Fruit fly (Drosophila melanogaster) whole organism, embryonic: Measurements from ENCODE around the gene Kat60.

Experiments used
- Atf6 ChIP-seq: fragments of 200-800 bp; sonication (Bioruptor generic); IDR thresholded peaks from 2 replicates; pipeline ENCODE4 v1.3.6; 2022; ENCODE audit warnings: missing biosample characterization, missing genetic modification characterization
- CG12104 ChIP-seq: fragments of 200-800 bp; sonication (Bioruptor generic); optimal IDR thresholded peaks from 3 replicates; lab custom pipeline; 2016; ENCODE audit warnings: missing biosample characterization, missing genetic modification characterization
- CG12155 ChIP-seq: fragments of 200-800 bp; sonication (Bioruptor generic); optimal IDR thresholded peaks from 3 replicates; lab custom pipeline; 2016; ENCODE audit warnings: missing biosample characterization, missing genetic modification characterization
- CG12769 ChIP-seq: fragments of 200-800 bp; sonication (Bioruptor generic); optimal IDR thresholded peaks from 2 replicates; lab custom pipeline; 2019; ENCODE audit warnings: missing biosample characterization, mild to moderate bottlenecking, missing genetic modification characterization, moderate library complexity
- CG13424 ChIP-seq: fragments of 200-800 bp; sonication (Bioruptor generic); optimal IDR thresholded peaks from 2 replicates; lab custom pipeline; 2019; ENCODE audit warnings: missing biosample characterization, mild to moderate bottlenecking, missing genetic modification characterization, moderate library complexity
- CG14050 ChIP-seq: fragments of 200-800 bp; sonication (Bioruptor generic); IDR thresholded peaks from 3 replicates; pipeline ENCODE4 v1.3.6; 2022; ENCODE audit warnings: missing biosample characterization, missing genetic modification characterization
- CG14965 ChIP-seq: fragments of 200-800 bp; sonication (Bioruptor generic); optimal IDR thresholded peaks from 2 replicates; lab custom pipeline; 2016; ENCODE audit warnings: missing biosample characterization, missing genetic modification characterization, borderline replicate concordance
- CG15479 ChIP-seq: fragments of 200-800 bp; sonication (Bioruptor generic); optimal IDR thresholded peaks from 3 replicates; lab custom pipeline; 2019; ENCODE audit warnings: missing biosample characterization, mild to moderate bottlenecking, missing genetic modification characterization, moderate library complexity
- CG1602 ChIP-seq: fragments of 200-800 bp; sonication (Bioruptor generic); optimal IDR thresholded peaks from 3 replicates; lab custom pipeline; 2016; ENCODE audit warnings: missing biosample characterization, missing genetic modification characterization
- CG17829 ChIP-seq: fragments of 200-800 bp; optimal IDR thresholded peaks from 2 replicates; lab custom pipeline; 2019; ENCODE audit warnings: missing biosample characterization, mild to moderate bottlenecking, missing genetic modification characterization, moderate library complexity
- CG18764 ChIP-seq: fragments of 200-800 bp; sonication (Bioruptor generic); optimal IDR thresholded peaks from 3 replicates; lab custom pipeline; 2016; ENCODE audit warnings: missing biosample characterization, missing genetic modification characterization
- CG3163 ChIP-seq: fragments of 200-800 bp; sonication (Bioruptor generic); optimal IDR thresholded peaks from 3 replicates; lab custom pipeline; 2016; ENCODE audit warnings: missing biosample characterization, missing genetic modification characterization
- CG32532 ChIP-seq: fragments of 200-800 bp; sonication (Bioruptor generic); IDR thresholded peaks from 2 replicates; pipeline ENCODE4 v1.3.6; 2022; ENCODE audit warnings: missing biosample characterization, missing genetic modification characterization
- CG33557 ChIP-seq: fragments of 200-800 bp; sonication (Bioruptor generic); optimal IDR thresholded peaks from 2 replicates; lab custom pipeline; 2019; ENCODE audit warnings: missing biosample characterization, mild to moderate bottlenecking, missing genetic modification characterization, moderate library complexity
- CG3838 ChIP-seq: fragments of 200-800 bp; sonication (Bioruptor generic); optimal IDR thresholded peaks from 3 replicates; lab custom pipeline; 2016; ENCODE audit warnings: missing biosample characterization, missing genetic modification characterization
- CG42726 ChIP-seq: fragments of 200-800 bp; sonication (Bioruptor generic); IDR thresholded peaks from 2 replicates; pipeline ENCODE4 v1.3.6; 2022; ENCODE audit warnings: missing biosample characterization, missing genetic modification characterization; ENCODE audit not compliant: partially characterized antibody
- CG4854 ChIP-seq: fragments of 200-800 bp; sonication (Bioruptor generic); optimal IDR thresholded peaks from 2 replicates; lab custom pipeline; 2016; ENCODE audit warnings: missing biosample characterization, missing genetic modification characterization, inconsistent platforms
- CG6689 ChIP-seq: fragments of 200-800 bp; sonication (Bioruptor generic); IDR thresholded peaks from 2 replicates; pipeline ENCODE4 v1.3.6; 2022; ENCODE audit warnings: missing biosample characterization, missing genetic modification characterization
- CG9437 ChIP-seq: fragments of 200-800 bp; sonication (Bioruptor generic); optimal IDR thresholded peaks from 2 replicates; lab custom pipeline; 2018; ENCODE audit warnings: missing biosample characterization, mild to moderate bottlenecking, missing genetic modification characterization
- CG9609 ChIP-seq: fragments of 200-800 bp; sonication (Bioruptor generic); optimal IDR thresholded peaks from 3 replicates; lab custom pipeline; 2016; ENCODE audit warnings: missing biosample characterization, missing genetic modification characterization
- CkIIα-i1 ChIP-seq: fragments of 200-800 bp; sonication (Bioruptor generic); IDR thresholded peaks from 2 replicates; pipeline ENCODE4 v1.3.6; 2022; ENCODE audit warnings: missing biosample characterization, missing genetic modification characterization
- D ChIP-seq, 2 experiments: fragments of 200-800 bp in 1 of 2; fragments of >200 bp in 1 of 2; sonication (Bioruptor generic) in 1 of 2; optimal IDR thresholded peaks; 2 replicates in 1 of 2; 3 replicates in 1 of 2; lab custom pipeline; 2017; ENCODE audit warnings: mild to moderate bottlenecking in 1 of 2, missing biosample characterization in 1 of 2, missing genetic modification characterization in 1 of 2, missing genetic modification reagents in 1 of 2
- Dref ChIP-seq: fragments of 200-800 bp; sonication (Bioruptor generic); IDR thresholded peaks from 2 replicates; pipeline ENCODE4 v1.3.6; 2022; ENCODE audit warnings: missing biosample characterization, missing genetic modification characterization
- Lhr ChIP-seq: fragments of 200-800 bp; sonication (Bioruptor generic); optimal IDR thresholded peaks from 3 replicates; lab custom pipeline; 2017; ENCODE audit warnings: mild to moderate bottlenecking, missing biosample characterization, missing genetic modification reagents, missing genetic modification characterization
- NfI ChIP-seq: fragments of 200-800 bp; sonication (Bioruptor generic); optimal IDR thresholded peaks from 3 replicates; lab custom pipeline; 2018; ENCODE audit warnings: missing biosample characterization, mild to moderate bottlenecking, missing genetic modification characterization, moderate library complexity
- Opbp ChIP-seq: fragments of 200-800 bp; sonication (Bioruptor generic); IDR thresholded peaks from 3 replicates; pipeline ENCODE4 v1.3.6; 2022; ENCODE audit warnings: missing biosample characterization, missing genetic modification characterization; ENCODE audit not compliant: partially characterized antibody
- Side ChIP-seq: fragments of 200-800 bp; sonication (Bioruptor generic); optimal IDR thresholded peaks from 2 replicates; lab custom pipeline; 2016; ENCODE audit warnings: missing biosample characterization, missing genetic modification characterization
- bab2 ChIP-seq: fragments of 200-800 bp; sonication (Bioruptor generic); optimal IDR thresholded peaks from 2 replicates; lab custom pipeline; 2016; ENCODE audit warnings: missing biosample characterization, missing genetic modification characterization
- bigmax ChIP-seq: fragments of 200-800 bp; sonication (Bioruptor generic); optimal IDR thresholded peaks from 2 replicates; lab custom pipeline; 2018; ENCODE audit warnings: missing biosample characterization, mild to moderate bottlenecking, missing genetic modification characterization
- cas ChIP-seq: fragments of 200-800 bp; sonication (Bioruptor generic); IDR thresholded peaks from 2 replicates; pipeline ENCODE4 v1.3.6; 2022; ENCODE audit warnings: missing biosample characterization, missing genetic modification characterization
- cwo ChIP-seq: fragments of 200-800 bp; sonication (Bioruptor generic); optimal IDR thresholded peaks from 3 replicates; lab custom pipeline; 2017; ENCODE audit warnings: missing biosample characterization, missing genetic modification characterization, mild to moderate bottlenecking, moderate library complexity, missing genetic modification reagents
- en ChIP-seq: fragments of 200-800 bp; sonication (Bioruptor generic); optimal IDR thresholded peaks from 2 replicates; lab custom pipeline; 2016; ENCODE audit warnings: missing biosample characterization, missing genetic modification characterization
- inv ChIP-seq: fragments of 200-800 bp; sonication (Bioruptor generic); IDR thresholded peaks from 2 replicates; pipeline ENCODE4 v1.3.6; 2022; ENCODE audit warnings: missing biosample characterization, missing genetic modification characterization; ENCODE audit not compliant: partially characterized antibody
- kay ChIP-seq: fragments of 200-800 bp; sonication (Bioruptor generic); optimal IDR thresholded peaks from 2 replicates; lab custom pipeline; 2016; ENCODE audit warnings: missing biosample characterization, missing genetic modification characterization
- lab ChIP-seq: fragments of 200-800 bp; sonication (Bioruptor generic); optimal IDR thresholded peaks from 3 replicates; lab custom pipeline; 2017; ENCODE audit warnings: missing biosample characterization, missing genetic modification characterization, mild to moderate bottlenecking, moderate library complexity, missing genetic modification reagents
- lbe ChIP-seq: fragments of 200-800 bp; sonication (Bioruptor generic); optimal IDR thresholded peaks from 2 replicates; lab custom pipeline; 2016; ENCODE audit warnings: missing biosample characterization, mild to moderate bottlenecking, missing genetic modification characterization
- pan ChIP-seq, 4 experiments: fragments of >200 bp in 3 of 4; fragments of 200-800 bp in 1 of 4; sonication (Bioruptor generic) in 1 of 4; optimal IDR thresholded peaks in 3 of 4; IDR thresholded peaks in 1 of 4; 2 replicates each; pipeline versions ENCODE4 v1.3.6 to Lab custom; 2017 to 2022; ENCODE audit warnings: missing biosample characterization in 2 of 4, missing genetic modification characterization in 2 of 4, mixed read lengths in 1 of 4
- pfk ChIP-seq: fragments of 200-800 bp; sonication (Bioruptor generic); optimal IDR thresholded peaks from 2 replicates; lab custom pipeline; 2018; ENCODE audit warnings: missing biosample characterization, mild to moderate bottlenecking, missing genetic modification characterization, moderate library complexity
- prd ChIP-seq, 3 experiments: fragments of >200 bp in 2 of 3; fragments of 200-800 bp in 1 of 3; sonication (Bioruptor generic) in 1 of 3; optimal IDR thresholded peaks in 2 of 3; IDR thresholded peaks in 1 of 3; 2 replicates in 2 of 3; 3 replicates in 1 of 3; pipeline versions ENCODE4 v1.3.6 to Lab custom; 2017 to 2022; ENCODE audit warnings: missing biosample characterization in 1 of 3, missing genetic modification characterization in 1 of 3
- ranshi ChIP-seq: fragments of 200-800 bp; sonication (Bioruptor generic); IDR thresholded peaks from 2 replicates; pipeline ENCODE4 v1.3.6; 2022; ENCODE audit warnings: missing biosample characterization, missing genetic modification characterization
- row ChIP-seq: fragments of 200-800 bp; sonication (Bioruptor generic); IDR thresholded peaks from 3 replicates; pipeline ENCODE4 v1.3.6; 2022; ENCODE audit warnings: missing biosample characterization, missing genetic modification characterization
- scrt ChIP-seq: fragments of 200-800 bp; sonication (Bioruptor generic); optimal IDR thresholded peaks from 2 replicates; lab custom pipeline; 2018; ENCODE audit warnings: missing biosample characterization, mild to moderate bottlenecking, missing genetic modification characterization, moderate library complexity
- trem ChIP-seq: fragments of 200-800 bp; optimal IDR thresholded peaks from 3 replicates; lab custom pipeline; 2019; ENCODE audit warnings: missing biosample characterization, mild to moderate bottlenecking, missing genetic modification characterization, moderate library complexity
- vnd ChIP-seq: fragments of 200-800 bp; sonication (Bioruptor generic); IDR thresholded peaks from 3 replicates; pipeline ENCODE4 v1.3.6; 2022; ENCODE audit warnings: missing biosample characterization, missing genetic modification characterization; ENCODE audit not compliant: partially characterized antibody
- wdn ChIP-seq: fragments of 200-800 bp; sonication (Bioruptor generic); IDR thresholded peaks from 2 replicates; pipeline ENCODE4 v1.3.6; 2022; ENCODE audit warnings: missing biosample characterization, missing genetic modification characterization
- zen2 ChIP-seq: fragments of 200-800 bp; sonication (Bioruptor generic); IDR thresholded peaks from 3 replicates; pipeline ENCODE4 v1.3.6; 2022; ENCODE audit warnings: missing biosample characterization, missing genetic modification characterization; ENCODE audit not compliant: partially characterized antibody

Gene Kat60

dm6 chr3R:5264251-5265098 is 32.5 kb upstream of the Kat60 start (continued):
- TF ChIP-seq wdn (GFP tag; lab: Robert Waterston, UW) (no peak), scrt (GFP tag; lab: Kevin White, UChicago) (peak; percentile 33), CG15479 (GFP tag; lab: Kevin White, UChicago) (no peak), kay (GFP tag; lab: Kevin White, UChicago) (peak; percentile 43), CG4854 (GFP tag; lab: Kevin White, UChicago) (no peak), pan (optimal IDR thresholded peaks at IDR 0.05; lab: Kevin White, UChicago) (no peak), pan (GFP tag; optimal IDR thresholded peaks at IDR 0.05 in 1 of 2, IDR thresholded peaks at IDR 0.05 in 1 of 2) (peak in 1 of 2 experiments; percentile 17), bigmax (GFP tag; lab: Kevin White, UChicago) (no peak), CG13424 (tag; lab: Kevin White, UChicago) (peak; percentile 61), CG17829 (tag; lab: Kevin White, UChicago) (peak; percentile 79), Side (peak; percentile 29), zen2 (GFP tag; lab: Robert Waterston, UW) (no peak), trem (tag; lab: Kevin White, UChicago) (no peak), Atf6 (GFP tag; lab: Robert Waterston, UW) (0 out of 2 replicates have a peak, but pooled peaks have one; percentile 32), NfI (GFP tag; lab: Kevin White, UChicago) (peak; percentile 48), CG12769 (tag; lab: Kevin White, UChicago) (peak; percentile 28), CG9437 (GFP tag; lab: Kevin White, UChicago) (peak; percentile 65), CG6689 (GFP tag; lab: Robert Waterston, UW) (no peak; the same call in 1 of the 2 replicates), CG14965 (GFP tag; lab: Kevin White, UChicago) (no peak), D (optimal IDR thresholded peaks at IDR 0.05; lab: Kevin White, UChicago) (peak; percentile 48), D (GFP tag; optimal IDR thresholded peaks at IDR 0.05; lab: Kevin White, UChicago) (no peak), ranshi (GFP tag; lab: Robert Waterston, UW) (no peak), CG12104 (GFP tag; lab: Kevin White, UChicago) (peak; percentile 32), prd (optimal IDR thresholded peaks at IDR 0.05; lab: Kevin White, UChicago) (no peak), prd (GFP tag; IDR thresholded peaks at IDR 0.05; lab: Robert Waterston, UW) (no peak), lab (GFP tag; lab: Kevin White, UChicago) (peak; percentile 60), bab2 (GFP tag; lab: Kevin White, UChicago) (no peak), en (GFP tag; lab: Kevin White, UChicago) (no peak), Dref (GFP tag; lab: Robert Waterston, UW) (no peak), CG1602 (GFP tag; lab: Kevin White, UChicago) (peak; percentile 7), Opbp (GFP tag; lab: Robert Waterston, UW) (0 out of 3 replicates have a peak, but pooled peaks have one; percentile 37), CkIIα-i1 (GFP tag; lab: Robert Waterston, UW) (no peak), inv (GFP tag; lab: Robert Waterston, UW) (no peak), Lhr (GFP tag; lab: Kevin White, UChicago) (no peak), CG12155 (GFP tag; lab: Kevin White, UChicago) (peak; percentile 49), pfk (no peak), CG3838 (no peak), CG42726 (0 out of 2 replicates have a peak, but pooled peaks have one; percentile 29), CG14050 (GFP tag; lab: Robert Waterston, UW) (no peak), CG3163 (peak; percentile 76), CG18764 (GFP tag; lab: Kevin White, UChicago) (peak; percentile 37), row (GFP tag; lab: Robert Waterston, UW) (peak; percentile 96), lbe (GFP tag; lab: Kevin White, UChicago) (peak; percentile 12), CG32532 (GFP tag; lab: Robert Waterston, UW) (peak; percentile 33; the same call in 1 of the 2 replicates), cas (GFP tag; lab: Robert Waterston, UW) (no peak), CG9609 (GFP tag; lab: Kevin White, UChicago) (peak; percentile 14), CG33557 (GFP tag; lab: Kevin White, UChicago) (peak; percentile 37), vnd (GFP tag; lab: Robert Waterston, UW) (no peak), cwo (GFP tag; lab: Kevin White, UChicago) (peak; percentile 61)
